Worm (Caenorhabditis elegans): ENCODE data around the gene Y67A10A.7.

- TF ChIP-seq xnd-1 (tag; optimal IDR thresholded peaks at IDR 0.05) (no peak), lin-35 (GFP tag; optimal IDR thresholded peaks at IDR 0.05) (no peak), gei-17 (GFP tag; optimal IDR thresholded peaks at IDR 0.05) (no peak), akir-1 (GFP tag; optimal IDR thresholded peaks at IDR 0.05) (no peak), lsy-27 (tag; optimal IDR thresholded peaks at IDR 0.05; ENCODE audit: borderline replicate concordance, insufficient read depth) (no peak), lin-40 (tag; optimal IDR thresholded peaks at IDR 0.05) (no peak), him-1 (tag; optimal IDR thresholded peaks at IDR 0.05) (no peak)
Measured at ce11 chrIV:14356120-14356519, 17.8 kb upstream of the Y67A10A.7 start.
